Worm (Caenorhabditis elegans) whole organism, L1 larva: ENCODE results near the gene hlh-25.

Source experiments
- ceh-82 ChIP-seq, 3 experiments: fragments of 150-350 bp in 1 of 3; sonication (generic microtip) in 2 of 3; optimal IDR thresholded peaks; 2 replicates each; lab custom pipeline; 2014 to 2017; ENCODE audit warnings: missing biosample characterization in 3 of 3, missing genetic modification characterization in 3 of 3
- ceh-90 ChIP-seq: sonication (generic microtip); optimal IDR thresholded peaks from 2 replicates; lab custom pipeline; 2016; ENCODE audit warnings: missing genetic modification characterization, missing compliant biosample characterization
- efl-1 ChIP-seq, 4 experiments: fragments of 150-350 bp; optimal IDR thresholded peaks in 3 of 4; peaks in 1 of 4; 1 replicate in 1 of 4; 2 replicates in 3 of 4; lab custom pipeline; 2014; ENCODE audit warnings: missing biosample characterization in 2 of 4, missing genetic modification characterization in 2 of 4, missing genetic modification reagents in 2 of 4
- egl-27 ChIP-seq, 2 experiments: fragments of 150-350 bp in 1 of 2; sonication (generic microtip); optimal IDR thresholded peaks; 3 replicates each; lab custom pipeline; 2017 to 2018; ENCODE audit warnings: missing biosample characterization in 2 of 2, missing genetic modification characterization in 2 of 2, missing genetic modification reagents in 2 of 2
- elt-2 ChIP-seq: sonication (generic microtip); optimal IDR thresholded peaks from 2 replicates; lab custom pipeline; 2016; ENCODE audit warnings: missing genetic modification characterization, mild to moderate bottlenecking, inconsistent platforms, missing compliant biosample characterization, missing genetic modification reagents
- fkh-4 ChIP-seq: sonication (generic microtip); optimal IDR thresholded peaks from 2 replicates; lab custom pipeline; 2016; ENCODE audit warnings: missing compliant biosample characterization, missing genetic modification characterization, borderline replicate concordance
- jun-1 ChIP-seq: fragments of 150-350 bp; optimal IDR thresholded peaks from 2 replicates; lab custom pipeline; 2014; ENCODE audit warnings: missing biosample characterization, missing genetic modification reagents, missing genetic modification characterization
- lin-14 ChIP-seq: fragments of 200-800 bp; sonication (Bioruptor generic); optimal IDR thresholded peaks from 2 replicates; lab custom pipeline; 2018; ENCODE audit warnings: mild to moderate bottlenecking, missing genetic modification characterization, moderate library complexity, missing compliant biosample characterization
- lin-35 ChIP-seq, 2 experiments: fragments of 150-350 bp; optimal IDR thresholded peaks; 2 replicates each; lab custom pipeline; 2014; ENCODE audit warnings: missing biosample characterization in 2 of 2, missing genetic modification characterization in 2 of 2, missing genetic modification reagents in 2 of 2
- nhr-20 ChIP-seq: sonication (generic microtip); optimal IDR thresholded peaks from 2 replicates; lab custom pipeline; 2016; ENCODE audit warnings: mild to moderate bottlenecking, missing genetic modification characterization, missing compliant biosample characterization
- nhr-47 ChIP-seq: sonication (generic microtip); optimal IDR thresholded peaks from 2 replicates; lab custom pipeline; 2016; ENCODE audit warnings: mild to moderate bottlenecking, missing genetic modification characterization, moderate library complexity, missing compliant biosample characterization
- nhr-76 ChIP-seq: sonication (generic microtip); optimal IDR thresholded peaks from 2 replicates; lab custom pipeline; 2017; ENCODE audit warnings: missing biosample characterization, missing genetic modification characterization
- pqm-1 ChIP-seq: sonication (generic microtip); optimal IDR thresholded peaks from 3 replicates; lab custom pipeline; 2017; ENCODE audit warnings: missing biosample characterization, missing genetic modification characterization
- tlp-1 ChIP-seq: fragments of 150-350 bp; optimal IDR thresholded peaks from 2 replicates; lab custom pipeline; 2014; ENCODE audit warnings: missing biosample characterization, missing genetic modification characterization
- ztf-4 ChIP-seq: fragments of 150-350 bp; optimal IDR thresholded peaks from 2 replicates; lab custom pipeline; 2014; ENCODE audit warnings: missing biosample characterization, missing genetic modification characterization

The hlh-25 gene

DNA sequence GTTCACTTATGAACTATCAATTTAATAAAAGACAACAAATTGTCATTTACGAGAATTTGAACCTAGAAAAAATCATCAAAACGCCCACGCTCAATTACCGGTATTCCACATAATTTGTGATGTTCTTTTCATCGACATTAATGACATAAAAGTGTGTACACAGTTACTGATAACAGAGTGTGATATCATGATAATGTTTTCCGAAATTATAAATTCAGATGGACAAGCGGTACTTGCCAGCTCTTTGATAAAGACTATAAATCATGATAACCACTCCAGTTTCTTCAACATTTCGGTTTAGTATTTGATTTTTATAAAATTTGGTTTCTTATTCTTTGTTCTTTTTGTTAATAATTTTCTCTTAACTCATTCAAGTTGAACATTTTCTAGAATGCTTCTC is 50.7 kb downstream of the hlh-25 start, which contains the start of gene lys-8:
TSS of gene lys-8 (plus strand) at position 391 of the 400 bp plus-strand sequence.
- TF ChIP-seq ztf-4 (tag; lab: Kevin White, UChicago) (no peak), nhr-76 (tag; lab: Kevin White, UChicago) (no peak), lin-14 (GFP tag; lab: Kevin White, UChicago) (peak; percentile 35), tlp-1 (tag; lab: Kevin White, UChicago) (peak; percentile 89), pqm-1 (tag; lab: Kevin White, UChicago) (peak; percentile 92), elt-2 (tag; lab: Kevin White, UChicago) (peak; percentile 99), nhr-47 (tag; lab: Kevin White, UChicago) (no peak), ceh-90 (tag; lab: Kevin White, UChicago) (no peak), ceh-82 (tag; optimal IDR thresholded peaks at IDR 0.05; lab: Kevin White, UChicago) (no peak), lin-35 (GFP tag; optimal IDR thresholded peaks at IDR 0.05; lab: Kevin White, UChicago) (peak in 1 of 2 experiments; percentile 25), egl-27 (tag; optimal IDR thresholded peaks at IDR 0.05; lab: Kevin White, UChicago) (no peak), fkh-4 (no peak), jun-1 (tag; lab: Kevin White, UChicago) (peak; percentile 13), efl-1 (optimal IDR thresholded peaks at IDR 0.05; lab: Kevin White, UChicago) (no peak), efl-1 (GFP tag; optimal IDR thresholded peaks at IDR 0.05 in 1 of 2; lab: Kevin White, UChicago) (no peak), nhr-20 (tag; lab: Kevin White, UChicago) (peak; percentile 28)
